Fruit fly (Drosophila melanogaster) Kc167 (cell line): ENCODE measurements around the gene CG43394.

Source experiments
- Myc ChIP-seq: fragments of >200 bp; optimal IDR thresholded peaks from 2 replicates; lab custom pipeline; 2017; ENCODE audit warnings: missing external identifiers
- Sin3A ChIP-seq: fragments of >200 bp; optimal IDR thresholded peaks from 2 replicates; lab custom pipeline; 2018; ENCODE audit warnings: missing external identifiers
- h ChIP-seq: fragments of >200 bp; optimal IDR thresholded peaks from 3 replicates; lab custom pipeline; 2018; ENCODE audit warnings: missing external identifiers
- insv ChIP-seq: fragments of >200 bp; optimal IDR thresholded peaks from 3 replicates; lab custom pipeline; 2018; ENCODE audit warnings: missing external identifiers
- psq ChIP-seq: fragments of >200 bp; optimal IDR thresholded peaks from 2 replicates; lab custom pipeline; 2017; ENCODE audit warnings: missing external identifiers
- ttk ChIP-seq: sonication (Bioruptor generic); optimal IDR thresholded peaks from 2 replicates; lab custom pipeline; 2017; ENCODE audit warnings: missing external identifiers

CG43394 gene

DNA sequence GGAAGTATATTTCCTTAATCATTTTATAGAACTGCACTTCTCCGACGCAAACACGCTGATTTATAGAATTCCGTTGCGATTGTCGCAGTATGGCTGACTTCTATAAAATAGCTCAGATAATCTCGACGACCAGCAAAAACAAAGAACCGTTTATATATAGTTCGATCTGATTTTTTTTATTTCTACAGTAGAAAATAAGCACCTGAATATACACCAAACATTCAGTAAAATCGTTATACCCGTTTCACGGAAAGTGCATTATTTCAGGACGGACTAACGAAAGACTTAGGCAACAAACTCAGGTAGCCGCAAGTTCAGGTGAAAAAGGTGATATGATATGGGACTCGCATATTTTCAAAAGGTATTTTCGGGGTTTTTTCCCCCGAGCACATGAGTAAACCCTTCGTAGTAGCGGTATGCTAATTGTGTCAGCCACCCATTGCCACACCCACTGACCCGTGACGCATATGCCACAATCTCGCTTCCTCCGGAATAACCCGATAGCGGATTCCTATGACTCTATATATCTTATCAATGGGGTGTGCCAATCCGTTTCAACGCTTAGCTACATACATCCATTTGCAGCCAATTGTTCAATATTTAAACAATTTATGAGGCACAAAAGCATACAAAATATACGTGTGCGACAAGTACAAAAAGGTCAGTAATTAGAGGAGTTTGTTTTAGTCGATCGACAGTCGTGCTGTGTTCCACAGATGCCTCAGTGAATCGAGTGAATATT lies at the start of gene CG43394, which contains the start of gene CG42763:
Gene CG43394, plus strand, starts transcription at position 692 of the 742 bp plus-strand sequence.
Gene CG42763, minus strand, starts transcription at position 41 of the 742 bp plus-strand sequence.
- TF ChIP-seq Myc (lab: Kevin White, UChicago) (no peak), insv (no peak), psq (lab: Kevin White, UChicago) (no peak)

DNA sequence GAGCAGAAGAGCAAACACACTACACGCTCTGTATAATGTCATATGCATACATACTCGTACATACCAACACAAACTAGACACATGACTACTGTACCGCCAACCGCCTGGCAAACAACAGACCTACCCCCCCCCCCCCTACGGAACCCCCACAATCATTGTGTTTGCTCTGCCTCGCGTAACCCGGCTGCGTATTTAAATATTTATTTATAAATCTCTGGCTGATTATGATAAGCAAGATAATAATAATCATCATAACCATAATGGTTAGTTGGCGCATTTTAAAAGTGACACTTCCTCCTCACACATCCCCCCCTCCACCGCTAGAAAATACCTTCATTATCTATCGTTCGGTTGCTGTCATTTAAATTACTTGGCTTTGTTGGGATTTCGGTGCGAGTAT lies 48.1 kb upstream of the CG43394 start:
- TF ChIP-seq Myc (lab: Kevin White, UChicago) (no peak), insv (no peak), psq (lab: Kevin White, UChicago) (no peak), h (no peak), ttk (no peak), Sin3A (no peak)

- TF ChIP-seq insv = no peak
- no peak for TF ChIP-seq Sin3A
- TF ChIP-seq h = no peak
These were observed 47.3 kb upstream of the CG43394 start for dm6 chr2L:8097964-8098945.

dm6 chr2L:8099050-8099449 lies 46.5 kb upstream of the CG43394 start:
- TF ChIP-seq psq (lab: Kevin White, UChicago) (no peak), insv (no peak), ttk (no peak)

DNA sequence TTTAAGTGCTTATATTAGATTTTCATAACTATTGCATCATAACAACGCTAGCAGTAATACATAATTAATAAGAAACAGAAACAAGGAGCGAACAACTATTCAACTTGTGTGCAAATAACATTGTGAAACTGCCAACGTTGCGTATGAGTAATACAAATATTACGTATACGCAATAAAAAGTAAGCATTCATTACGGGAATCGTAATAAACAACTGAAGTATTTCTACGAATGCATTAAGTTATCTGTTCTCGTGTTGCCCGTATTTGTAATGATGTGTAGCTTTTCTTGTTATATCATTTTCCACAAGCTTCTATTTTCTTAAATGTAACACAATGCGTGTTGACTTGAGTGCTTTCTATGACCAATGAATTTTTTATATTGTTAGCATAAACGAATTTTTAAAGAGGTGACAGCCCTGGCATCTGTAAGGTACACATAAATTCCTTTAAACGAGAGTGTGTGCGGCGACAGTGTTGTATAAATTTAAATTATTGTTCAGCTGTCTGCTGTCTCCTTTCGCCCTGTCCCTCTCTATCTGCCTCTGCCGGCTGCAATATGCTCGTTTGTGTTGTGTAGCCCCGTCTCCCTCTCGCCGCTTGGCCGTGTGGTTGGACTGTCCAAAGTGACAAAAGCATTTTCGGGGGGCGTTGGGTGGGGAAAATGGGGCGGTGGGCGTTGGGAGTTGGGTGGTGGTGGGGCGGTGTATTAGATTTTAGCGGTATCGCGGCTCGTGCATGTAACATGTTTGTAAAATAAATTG lies 45.8 kb upstream of the CG43394 start:
- TF ChIP-seq insv (no peak), Sin3A (no peak), ttk (no peak), Myc (lab: Kevin White, UChicago) (no peak), psq (lab: Kevin White, UChicago) (no peak), h (no peak)

DNA sequence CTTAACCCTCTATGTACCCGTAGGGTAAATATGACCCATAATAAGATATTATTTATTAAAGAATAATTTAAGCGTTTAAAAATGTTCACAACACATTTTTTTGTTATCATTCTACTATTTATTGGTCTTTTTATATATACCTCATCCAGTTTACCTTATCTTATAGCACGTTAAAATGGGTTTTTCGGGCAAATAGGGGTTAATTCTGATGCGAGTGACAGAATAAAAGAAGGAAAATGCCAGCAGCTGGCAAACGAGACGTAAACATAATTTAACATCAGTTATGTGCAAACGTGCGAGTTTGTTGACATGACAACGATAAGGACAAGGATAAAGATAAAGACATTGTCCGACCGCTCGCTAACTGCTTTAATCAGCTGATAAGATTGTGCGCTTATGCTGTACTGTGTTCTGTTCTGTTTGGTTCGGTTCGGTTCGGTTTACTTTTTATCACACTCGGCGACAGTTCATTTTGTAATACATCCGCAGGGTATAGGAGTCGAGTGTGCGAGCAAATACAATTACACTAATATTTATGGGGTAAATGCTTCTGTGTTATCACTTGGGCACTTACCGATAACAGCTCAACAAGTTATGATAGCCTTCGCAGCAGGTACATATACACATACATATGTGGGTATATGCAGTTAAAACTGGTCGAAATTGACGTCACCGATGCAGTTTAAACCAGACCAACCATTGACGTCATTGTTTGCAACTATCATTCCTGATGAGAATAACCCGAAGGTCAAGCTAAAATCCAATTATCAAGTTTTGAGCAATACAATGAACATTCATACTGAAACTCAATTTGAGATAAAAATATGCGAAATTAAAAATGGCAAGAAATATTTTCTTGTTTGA lies 44.8 kb upstream of the CG43394 start:
- no peak for TF ChIP-seq psq (lab: Kevin White, UChicago)
- no peak for TF ChIP-seq ttk
- no peak for TF ChIP-seq insv
- TF ChIP-seq Sin3A = no peak
- TF ChIP-seq Myc (lab: Kevin White, UChicago) = no peak
- TF ChIP-seq h = no peak

- TF ChIP-seq psq (lab: Kevin White, UChicago) (no peak), ttk (no peak)
These were observed 42.5 kb upstream of the CG43394 start for dm6 chr2L:8103073-8103472.

DNA sequence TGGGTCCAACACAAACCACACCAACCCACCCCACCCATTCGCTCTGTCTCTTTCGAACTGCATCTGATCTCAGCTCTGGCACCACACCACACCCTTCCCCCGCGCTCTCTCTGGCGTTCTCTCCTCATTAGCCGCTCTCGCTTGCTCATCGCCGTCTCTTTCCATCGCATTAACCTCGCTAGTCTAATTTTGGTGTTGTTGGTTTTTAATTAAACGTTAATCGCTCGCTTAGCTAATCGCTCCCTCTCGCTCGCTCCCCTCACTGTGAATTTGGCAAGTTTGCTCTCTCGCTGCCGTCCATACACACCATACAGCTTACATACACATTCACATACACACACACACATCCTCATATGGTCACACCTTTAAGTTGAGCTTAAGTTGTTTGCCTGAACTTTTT lies 41.5 kb upstream of the CG43394 start:
- TF ChIP-seq psq (lab: Kevin White, UChicago) = no peak
- TF ChIP-seq h = no peak
- TF ChIP-seq Sin3A = no peak
- no peak for TF ChIP-seq ttk
- TF ChIP-seq Myc (lab: Kevin White, UChicago) = no peak
- TF ChIP-seq insv = no peak

DNA sequence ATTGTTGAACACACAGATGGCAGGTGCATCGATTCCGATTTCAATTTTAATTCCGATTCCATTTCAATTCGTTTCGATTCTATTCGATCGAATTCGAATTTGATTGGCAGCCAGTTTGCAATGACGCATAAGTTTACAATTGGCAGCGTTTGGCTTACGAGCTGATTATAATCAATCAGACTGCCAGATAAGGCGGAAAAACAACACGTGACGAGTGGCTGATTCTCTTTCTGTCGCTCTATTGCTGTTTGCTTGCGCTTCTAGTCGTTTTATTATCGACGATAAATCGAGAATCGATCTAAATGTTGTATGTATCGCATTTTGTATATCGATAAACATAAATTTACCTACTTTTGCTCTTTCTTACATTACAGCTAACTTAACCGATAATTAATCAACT lies 40.9 kb upstream of the CG43394 start:
- TF ChIP-seq h = no peak
- no peak for TF ChIP-seq insv
- no peak for TF ChIP-seq Myc (lab: Kevin White, UChicago)
- TF ChIP-seq psq (lab: Kevin White, UChicago) = no peak
- no peak for TF ChIP-seq Sin3A
- TF ChIP-seq ttk = no peak

DNA sequence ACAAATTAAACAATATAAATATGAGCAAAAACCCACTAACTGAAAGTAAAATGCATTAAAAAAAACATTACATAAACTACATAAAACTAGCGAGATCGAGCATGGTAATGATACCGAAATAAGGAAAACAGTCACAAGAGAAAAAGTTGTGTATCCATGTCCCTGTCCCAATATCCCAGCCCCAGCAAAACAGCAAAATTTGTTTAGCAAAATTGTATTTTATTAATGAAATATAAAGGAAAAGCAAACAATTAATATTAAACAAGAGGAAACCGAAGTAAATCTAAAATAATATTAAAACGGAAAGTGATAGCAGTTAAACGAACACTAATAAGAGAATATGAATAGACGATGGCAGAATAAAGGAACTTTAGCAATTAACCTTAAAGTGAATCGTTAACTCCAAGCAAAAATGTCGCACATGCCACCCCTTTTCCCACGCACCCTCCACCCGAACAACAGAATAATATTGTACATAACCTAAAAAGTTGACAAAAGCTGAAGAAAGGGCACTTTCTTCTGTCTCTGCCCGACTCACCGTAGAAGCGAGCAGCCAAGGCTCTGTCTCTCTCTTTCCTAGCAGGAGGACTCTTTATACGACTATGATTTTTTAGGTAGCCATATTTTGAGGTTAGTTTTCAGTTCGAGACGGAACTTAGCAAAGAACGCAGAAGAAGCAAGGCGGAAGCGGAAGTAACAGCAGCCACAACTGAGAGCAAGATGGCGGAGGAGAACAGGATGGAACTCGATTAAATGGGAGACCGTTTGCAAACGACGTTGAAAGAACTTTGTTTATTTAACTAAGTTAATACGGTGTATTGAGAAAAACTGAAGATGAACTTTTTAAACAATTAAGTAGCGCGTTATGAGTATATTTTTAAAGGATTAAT lies 34.8 kb upstream of the CG43394 start:
- TF ChIP-seq h (no peak), psq (lab: Kevin White, UChicago) (no peak), Sin3A (no peak), Myc (lab: Kevin White, UChicago) (no peak), insv (no peak), ttk (no peak)

dm6 chr2L:8116632-8117193 lies 28.8 kb upstream of the CG43394 start:
- TF ChIP-seq ttk (no peak), insv (no peak), h (no peak)
